Worm (Caenorhabditis elegans) whole organism, late embryonic: ENCODE data around the gene nhr-139.

Experiments used
- C08G9.2 ChIP-seq: sonication (generic microtip); optimal IDR thresholded peaks from 2 replicates; lab custom pipeline; 2016; ENCODE audit warnings: mild to moderate bottlenecking, missing genetic modification characterization, moderate library complexity, missing compliant biosample characterization
- C38D4.7 ChIP-seq: fragments of 200-800 bp; sonication (Bioruptor generic); optimal IDR thresholded peaks from 2 replicates; lab custom pipeline; 2018; ENCODE audit warnings: mild to moderate bottlenecking, missing genetic modification characterization, moderate library complexity, missing compliant biosample characterization
- F13H6.1 ChIP-seq: sonication (generic microtip); optimal IDR thresholded peaks from 2 replicates; lab custom pipeline; 2016; ENCODE audit warnings: missing genetic modification characterization, missing compliant biosample characterization
- K09A11.1 ChIP-seq: sonication (generic microtip); optimal IDR thresholded peaks from 2 replicates; lab custom pipeline; 2017; ENCODE audit warnings: antibody characterized with exemption, mild to moderate bottlenecking, missing genetic modification characterization, missing compliant biosample characterization; ENCODE audit not compliant: insufficient read depth
- Y22D7AL.16 ChIP-seq: sonication (generic microtip); optimal IDR thresholded peaks from 2 replicates; lab custom pipeline; 2016; ENCODE audit warnings: missing genetic modification characterization, missing compliant biosample characterization
- ahr-1 ChIP-seq: sonication (generic microtip); optimal IDR thresholded peaks from 2 replicates; lab custom pipeline; 2016; ENCODE audit warnings: missing genetic modification characterization, missing compliant biosample characterization
- ama-1 ChIP-seq: fragments of 150-350 bp; optimal IDR thresholded peaks from 2 replicates; lab custom pipeline; 2014
- ceh-14 ChIP-seq: sonication (generic microtip); optimal IDR thresholded peaks from 2 replicates; lab custom pipeline; 2016; ENCODE audit warnings: missing genotype, missing genetic modification characterization, missing compliant biosample characterization
- ceh-19 ChIP-seq: fragments of 200-800 bp; sonication (Bioruptor generic); optimal IDR thresholded peaks from 2 replicates; lab custom pipeline; 2018; ENCODE audit warnings: mild to moderate bottlenecking, missing genetic modification characterization, missing compliant biosample characterization
- ceh-2 ChIP-seq: sonication (generic microtip); optimal IDR thresholded peaks from 2 replicates; lab custom pipeline; 2016; ENCODE audit warnings: missing genotype, missing genetic modification characterization, missing compliant biosample characterization
- ceh-30 ChIP-seq: fragments of 150-350 bp; optimal IDR thresholded peaks from 2 replicates; lab custom pipeline; 2014; ENCODE audit warnings: missing biosample characterization, missing genetic modification characterization
- ceh-31 ChIP-seq: sonication (generic microtip); optimal IDR thresholded peaks from 2 replicates; lab custom pipeline; 2016; ENCODE audit warnings: missing genetic modification characterization, missing compliant biosample characterization
- ceh-34 ChIP-seq: sonication (generic microtip); optimal IDR thresholded peaks from 2 replicates; lab custom pipeline; 2016; ENCODE audit warnings: mild to moderate bottlenecking, missing genetic modification characterization, missing compliant biosample characterization
- ceh-6 ChIP-seq: fragments of 200-800 bp; sonication (Bioruptor generic); optimal IDR thresholded peaks from 2 replicates; lab custom pipeline; 2018; ENCODE audit warnings: mild to moderate bottlenecking, missing genetic modification characterization, missing compliant biosample characterization
- che-1 ChIP-seq: sonication (generic microtip); optimal IDR thresholded peaks from 2 replicates; lab custom pipeline; 2016; ENCODE audit warnings: mild to moderate bottlenecking, missing genetic modification characterization, missing compliant biosample characterization
- dmd-4 ChIP-seq: sonication (generic microtip); optimal IDR thresholded peaks from 2 replicates; lab custom pipeline; 2016; ENCODE audit warnings: borderline replicate concordance, missing genetic modification characterization, missing compliant biosample characterization
- elt-4 ChIP-seq: sonication (generic microtip); optimal IDR thresholded peaks from 2 replicates; lab custom pipeline; 2016; ENCODE audit warnings: missing genetic modification characterization, missing compliant biosample characterization
- ets-4 ChIP-seq: sonication (generic microtip); optimal IDR thresholded peaks from 2 replicates; lab custom pipeline; 2016; ENCODE audit warnings: missing genetic modification characterization, missing compliant biosample characterization
- eyg-1 ChIP-seq: sonication (generic microtip); optimal IDR thresholded peaks from 2 replicates; lab custom pipeline; 2016; ENCODE audit warnings: missing genotype, missing genetic modification characterization, missing compliant biosample characterization
- fax-1 ChIP-seq: sonication (generic microtip); optimal IDR thresholded peaks from 2 replicates; lab custom pipeline; 2016; ENCODE audit warnings: missing genotype, missing genetic modification characterization, missing compliant biosample characterization
- fkh-6 ChIP-seq: sonication (generic microtip); optimal IDR thresholded peaks from 2 replicates; lab custom pipeline; 2016; ENCODE audit warnings: missing genetic modification characterization, missing compliant biosample characterization
- gmeb-2 ChIP-seq: sonication (generic microtip); optimal IDR thresholded peaks from 2 replicates; lab custom pipeline; 2016; ENCODE audit warnings: missing genetic modification characterization, inconsistent platforms, missing compliant biosample characterization
- hlh-15 ChIP-seq: sonication (generic microtip); optimal IDR thresholded peaks from 2 replicates; lab custom pipeline; 2016; ENCODE audit warnings: missing genetic modification characterization, missing compliant biosample characterization
- hlh-6 ChIP-seq: sonication (generic microtip); optimal IDR thresholded peaks from 2 replicates; lab custom pipeline; 2016; ENCODE audit warnings: missing genotype, missing genetic modification characterization, missing compliant biosample characterization
- hlh-8 ChIP-seq: sonication (generic microtip); optimal IDR thresholded peaks from 2 replicates; lab custom pipeline; 2016; ENCODE audit warnings: missing genotype, missing genetic modification characterization, missing compliant biosample characterization
- madf-2 ChIP-seq: sonication (generic microtip); optimal IDR thresholded peaks from 2 replicates; lab custom pipeline; 2017; ENCODE audit warnings: missing genetic modification characterization, missing compliant biosample characterization
- mec-3 ChIP-seq: sonication (generic microtip); optimal IDR thresholded peaks from 2 replicates; lab custom pipeline; 2016; ENCODE audit warnings: borderline replicate concordance, missing genetic modification characterization, missing compliant biosample characterization
- nfya-1 ChIP-seq: sonication (generic microtip); optimal IDR thresholded peaks from 2 replicates; lab custom pipeline; 2017; ENCODE audit warnings: missing genetic modification characterization, mild to moderate bottlenecking, missing compliant biosample characterization, antibody characterized with exemption, moderate library complexity
- nhr-11 ChIP-seq: fragments of 150-350 bp; optimal IDR thresholded peaks from 2 replicates; lab custom pipeline; 2014; ENCODE audit warnings: missing biosample characterization, missing genetic modification characterization
- pat-9 ChIP-seq: fragments of 200-800 bp; sonication (Bioruptor generic); optimal IDR thresholded peaks from 2 replicates; lab custom pipeline; 2018; ENCODE audit warnings: mild to moderate bottlenecking, missing genetic modification characterization, moderate library complexity, missing compliant biosample characterization
- pha-2 ChIP-seq: sonication (generic microtip); optimal IDR thresholded peaks from 2 replicates; lab custom pipeline; 2017; ENCODE audit warnings: mild to moderate bottlenecking, missing genetic modification characterization, missing compliant biosample characterization
- pha-4 ChIP-seq: fragments of 150-350 bp; optimal IDR thresholded peaks from 2 replicates; lab custom pipeline; 2018; ENCODE audit warnings: missing biosample characterization, missing genetic modification reagents, missing genetic modification characterization
- pqm-1 ChIP-seq: sonication (generic microtip); optimal IDR thresholded peaks from 2 replicates; lab custom pipeline; 2016; ENCODE audit warnings: missing genetic modification characterization, missing compliant biosample characterization
- pros-1 ChIP-seq: fragments of 150-350 bp; optimal IDR thresholded peaks from 2 replicates; lab custom pipeline; 2014; ENCODE audit warnings: missing biosample characterization, missing genetic modification reagents, missing genetic modification characterization
- ref-2 ChIP-seq: sonication (generic microtip); optimal IDR thresholded peaks from 2 replicates; lab custom pipeline; 2016; ENCODE audit warnings: missing genetic modification characterization, missing compliant biosample characterization
- sdc-2 ChIP-seq: sonication (generic microtip); optimal IDR thresholded peaks from 2 replicates; lab custom pipeline; 2016; ENCODE audit warnings: missing genotype, missing genetic modification characterization, missing compliant biosample characterization
- unc-42 ChIP-seq: sonication (generic microtip); optimal IDR thresholded peaks from 2 replicates; lab custom pipeline; 2016; ENCODE audit warnings: missing genotype, missing genetic modification characterization, missing compliant biosample characterization
- unc-55 ChIP-seq: sonication (generic microtip); optimal IDR thresholded peaks from 2 replicates; lab custom pipeline; 2017; ENCODE audit warnings: missing biosample characterization, missing genetic modification reagents, missing genetic modification characterization
- unc-86 ChIP-seq: sonication (generic microtip); optimal IDR thresholded peaks from 2 replicates; lab custom pipeline; 2016; ENCODE audit warnings: missing genetic modification characterization, missing compliant biosample characterization
- ztf-16 ChIP-seq: sonication (generic microtip); optimal IDR thresholded peaks from 2 replicates; lab custom pipeline; 2017; ENCODE audit warnings: missing genetic modification characterization, missing compliant biosample characterization

The nhr-139 gene

DNA sequence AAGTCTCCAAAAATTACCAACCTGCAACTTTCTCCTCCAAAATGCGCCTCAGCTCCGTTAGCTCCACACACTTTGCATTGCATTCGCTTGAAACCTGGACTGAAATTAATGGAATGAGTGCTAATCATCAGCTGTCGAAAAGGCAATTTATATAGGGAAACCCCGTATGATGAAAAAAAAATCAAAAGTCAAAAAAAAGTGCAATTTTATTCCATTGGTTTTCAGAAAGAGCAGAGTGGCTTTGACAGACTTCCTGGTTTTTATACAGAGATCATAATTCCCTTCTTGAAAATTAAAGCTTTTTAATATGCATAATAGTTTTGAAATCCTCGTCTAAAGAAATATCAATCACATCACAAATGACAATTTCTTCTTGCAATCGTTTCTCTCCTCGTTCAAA is at the start of gene nhr-139:
nhr-139 (minus strand) TSS at position 101 of the 400 bp plus-strand sequence.
- TF ChIP-seq pat-9 (tag; lab: Kevin White, UChicago), result no peak
- no peak for TF ChIP-seq nfya-1 (tag; lab: Kevin White, UChicago)
- no peak for TF ChIP-seq gmeb-2 (tag; lab: Kevin White, UChicago)
- no peak for TF ChIP-seq unc-86
- no peak for TF ChIP-seq elt-4 (tag; lab: Kevin White, UChicago)
- TF ChIP-seq hlh-8 (tag; lab: Kevin White, UChicago), result no peak
- TF ChIP-seq ama-1 (lab: Kevin White, UChicago), result no peak
- TF ChIP-seq ets-4 (tag; lab: Kevin White, UChicago), result no peak
- no peak for TF ChIP-seq K09A11.1 (tag; lab: Kevin White, UChicago)
- no peak for TF ChIP-seq nhr-11 (tag; lab: Kevin White, UChicago)
- no peak for TF ChIP-seq dmd-4 (tag; lab: Kevin White, UChicago)
- no peak for TF ChIP-seq fkh-6 (tag; lab: Kevin White, UChicago)
- TF ChIP-seq ahr-1 (tag; lab: Kevin White, UChicago), result no peak
- no peak for TF ChIP-seq madf-2 (tag; lab: Kevin White, UChicago)
- no peak for TF ChIP-seq ceh-30 (tag; lab: Kevin White, UChicago)
- no peak for TF ChIP-seq pqm-1 (tag; lab: Kevin White, UChicago)
- no peak for TF ChIP-seq ref-2 (tag; lab: Kevin White, UChicago)
- TF ChIP-seq ceh-6 (GFP tag; lab: Kevin White, UChicago), result no peak
- TF ChIP-seq mec-3 (tag; lab: Kevin White, UChicago), result no peak

DNA sequence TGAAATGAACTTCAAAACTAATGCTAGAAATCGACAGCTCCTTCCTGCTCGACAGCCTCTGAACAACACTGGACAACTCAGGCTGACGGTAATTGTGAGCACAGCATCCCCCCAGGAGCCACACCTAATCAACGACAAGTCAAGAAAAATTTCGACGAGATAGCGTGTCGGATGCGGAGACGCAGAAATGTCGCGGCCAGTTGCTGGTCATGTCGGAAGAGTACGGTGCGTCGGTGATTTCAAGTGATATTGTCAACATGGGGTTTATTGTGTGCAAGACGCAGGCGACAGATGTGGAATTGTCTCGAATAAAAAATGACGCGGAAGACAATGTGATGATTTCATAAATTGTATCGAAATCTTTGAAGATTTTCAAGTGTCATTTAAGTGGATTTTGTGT is 48.9 kb upstream of the nhr-139 start, which contains the start of gene twk-11:
twk-11 (minus strand) TSS at position 101 of the 400 bp plus-strand sequence.
- no peak for TF ChIP-seq pha-4 (tag; lab: Kevin White, UChicago)
- no peak for TF ChIP-seq ceh-19
- no peak for TF ChIP-seq eyg-1
- TF ChIP-seq hlh-6 (tag; lab: Kevin White, UChicago), result no peak
- TF ChIP-seq fax-1, result no peak
- TF ChIP-seq ceh-14 (tag; lab: Kevin White, UChicago), result no peak
- no peak for TF ChIP-seq unc-42 (tag; lab: Kevin White, UChicago)

DNA sequence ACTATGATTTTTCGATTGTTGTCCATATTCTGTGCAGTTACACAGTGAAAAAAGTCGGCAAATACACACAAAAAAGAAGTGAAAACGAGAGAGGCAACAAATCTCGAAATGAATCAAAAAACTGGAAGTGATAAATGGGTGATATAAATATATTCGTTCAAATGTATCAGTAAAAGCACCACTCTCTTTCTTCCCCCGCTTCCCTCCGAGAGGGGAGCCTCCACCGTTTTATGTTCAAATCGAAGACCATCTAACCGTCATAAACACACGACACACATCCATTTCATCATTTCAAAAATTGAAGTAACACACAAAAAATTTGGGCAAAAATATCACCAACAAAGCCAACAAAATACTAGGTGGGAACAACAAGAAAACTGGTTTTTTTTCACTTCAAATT is 39.5 kb upstream of the nhr-139 start, which contains the start of gene F20A1.6:
F20A1.6 (minus strand) TSS at position 101 of the 400 bp plus-strand sequence.
- TF ChIP-seq ztf-16 (tag; lab: Kevin White, UChicago), result no peak
- TF ChIP-seq unc-55 (GFP tag; lab: Kevin White, UChicago), result no peak
- no peak for TF ChIP-seq fkh-6 (tag; lab: Kevin White, UChicago)
- no peak for TF ChIP-seq hlh-15 (tag; lab: Kevin White, UChicago)
- no peak for TF ChIP-seq ceh-31 (tag; lab: Kevin White, UChicago)
- TF ChIP-seq ceh-6 (GFP tag; lab: Kevin White, UChicago), result no peak
- TF ChIP-seq pros-1, result no peak
- no peak for TF ChIP-seq sdc-2 (tag; lab: Kevin White, UChicago)
- no peak for TF ChIP-seq ceh-30 (tag; lab: Kevin White, UChicago)
- TF ChIP-seq ceh-2 (tag; lab: Kevin White, UChicago), result no peak
- TF ChIP-seq fax-1, result no peak
- no peak for TF ChIP-seq C08G9.2 (tag; lab: Kevin White, UChicago)
- TF ChIP-seq ceh-19, result no peak

DNA sequence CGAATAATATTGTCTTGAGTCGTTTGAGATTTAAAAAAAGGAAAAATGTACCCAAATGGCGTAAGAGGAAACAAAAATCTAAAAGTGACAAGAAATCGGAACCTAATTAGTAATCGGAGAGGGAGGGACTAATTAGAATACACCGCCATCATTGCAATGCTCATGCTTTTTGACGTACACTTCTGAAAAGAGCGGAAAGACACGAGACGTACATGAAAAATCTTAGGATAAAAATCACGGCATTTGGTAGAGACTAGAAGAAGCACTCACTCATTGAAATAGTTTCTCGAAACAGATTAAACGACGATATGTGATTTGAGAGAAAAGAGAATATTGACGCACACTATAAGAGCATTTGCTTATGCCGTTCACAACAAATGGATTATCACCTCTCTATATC is 35.4 kb upstream of the nhr-139 start:
- TF ChIP-seq ama-1 (lab: Kevin White, UChicago) (no peak), ceh-19 (no peak), pha-2 (tag; lab: Kevin White, UChicago) (no peak), mec-3 (tag; lab: Kevin White, UChicago) (no peak), Y22D7AL.16 (tag; lab: Kevin White, UChicago) (no peak), unc-55 (GFP tag; lab: Kevin White, UChicago) (no peak), madf-2 (tag; lab: Kevin White, UChicago) (no peak), F13H6.1 (tag; lab: Kevin White, UChicago) (no peak), ceh-34 (no peak), C38D4.7 (GFP tag; lab: Kevin White, UChicago) (no peak), ceh-30 (tag; lab: Kevin White, UChicago) (no peak), che-1 (no peak)
